Fruit fly (Drosophila melanogaster): ENCODE results near the gene gammaSnap2.

gammaSnap2 gene

DNA sequence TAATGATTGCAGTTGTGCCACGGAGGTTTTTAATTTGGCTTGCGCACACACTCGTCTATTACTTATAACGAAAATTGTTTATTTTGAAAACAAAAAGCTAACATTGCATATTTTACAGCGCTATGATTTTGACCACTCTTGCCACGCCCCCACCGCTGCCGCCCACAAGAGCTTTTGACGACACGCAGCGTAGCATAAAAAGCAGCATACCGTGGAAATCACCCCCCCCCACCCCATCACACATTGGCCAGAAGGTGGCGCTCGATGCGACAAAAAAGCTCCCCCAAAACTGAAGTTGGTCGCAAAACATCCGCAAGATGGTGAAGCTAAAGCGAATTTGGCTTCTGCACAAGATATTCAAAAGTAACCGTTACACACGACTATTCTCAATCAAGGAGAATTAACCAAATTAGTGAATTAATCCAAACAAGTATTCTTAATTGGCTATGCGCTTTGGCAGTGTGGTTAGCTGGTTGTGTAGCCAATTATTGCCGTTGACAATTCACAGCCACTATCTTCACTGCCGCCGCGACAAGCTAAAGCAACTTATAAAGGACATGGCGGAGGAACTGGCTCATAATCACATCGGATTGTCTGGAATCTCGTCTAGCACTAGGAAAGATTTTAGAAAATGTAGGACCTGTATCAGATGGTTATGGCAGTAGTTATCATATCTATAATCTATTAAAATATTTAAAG is 20.6 kb downstream of the gammaSnap2 start (continued):
- no peak for TF ChIP-seq pho (GFP tag; optimal IDR thresholded peaks at IDR 0.05)
- no peak for TF ChIP-seq Stat92E (GFP tag; optimal IDR thresholded peaks at IDR 0.05)
- TF ChIP-seq MESR4 (GFP tag; optimal IDR thresholded peaks at IDR 0.05), result no peak
- no peak for TF ChIP-seq Fer2 (tag; optimal IDR thresholded peaks at IDR 0.05)
- TF ChIP-seq CG5245 (GFP tag; optimal IDR thresholded peaks at IDR 0.05), result peak; percentile 5
- no peak for TF ChIP-seq tll (GFP tag; optimal IDR thresholded peaks at IDR 0.05)
- no peak for TF ChIP-seq CG34422 (GFP tag; IDR thresholded peaks at IDR 0.05)
- no peak for TF ChIP-seq CG33213 (GFP tag; optimal IDR thresholded peaks at IDR 0.05)
- TF ChIP-seq sqz (GFP tag; optimal IDR thresholded peaks at IDR 0.05), result no peak
- TF ChIP-seq fd96Cb (tag; optimal IDR thresholded peaks at IDR 0.05), result no peak
- peak; percentile 83 for TF ChIP-seq CG11456 (GFP tag; IDR thresholded peaks at IDR 0.05)
- no peak for TF ChIP-seq cg (GFP tag; optimal IDR thresholded peaks at IDR 0.05)
- peak; percentile 47 for TF ChIP-seq CG17359 (tag; optimal IDR thresholded peaks at IDR 0.05)
- TF ChIP-seq nau (GFP tag; optimal IDR thresholded peaks at IDR 0.05), result peak; percentile 18
- peak; percentile 56 for TF ChIP-seq sug (tag; optimal IDR thresholded peaks at IDR 0.05)
- no peak for TF ChIP-seq CG18011 (GFP tag; optimal IDR thresholded peaks at IDR 0.05)
- TF ChIP-seq CG18619 (GFP tag; optimal IDR thresholded peaks at IDR 0.05), result no peak
- no peak for TF ChIP-seq yki (optimal IDR thresholded peaks at IDR 0.05)
- peak; percentile 77; the same call in 2 of the 3 replicates for TF ChIP-seq Dbx (GFP tag; IDR thresholded peaks at IDR 0.05)
- TF ChIP-seq Dad (GFP tag; optimal IDR thresholded peaks at IDR 0.05), result no peak
- TF ChIP-seq Side (GFP tag; optimal IDR thresholded peaks at IDR 0.05), result peak; percentile 63
- no peak for TF ChIP-seq CG10267 (tag; optimal IDR thresholded peaks at IDR 0.05)
- TF ChIP-seq dati (GFP tag; IDR thresholded peaks at IDR 0.05), result no peak
- no peak for TF ChIP-seq CG15479 (GFP tag; optimal IDR thresholded peaks at IDR 0.05)
- TF ChIP-seq CG14860 (GFP tag; IDR thresholded peaks at IDR 0.05; ENCODE audit: partially characterized antibody), result no peak
- no peak for TF ChIP-seq CG6813 (GFP tag; optimal IDR thresholded peaks at IDR 0.05)
- no peak for TF ChIP-seq CG15601 (tag; optimal IDR thresholded peaks at IDR 0.05)
- TF ChIP-seq CG18764 (GFP tag; optimal IDR thresholded peaks at IDR 0.05), result no peak
- TF ChIP-seq CG10654 (GFP tag; optimal IDR thresholded peaks at IDR 0.05), result no peak
- no peak for TF ChIP-seq so (GFP tag; IDR thresholded peaks at IDR 0.05)
- TF ChIP-seq dmrt99B (tag; optimal IDR thresholded peaks at IDR 0.05), result peak; percentile 1
- TF ChIP-seq onecut (GFP tag; IDR thresholded peaks at IDR 0.05), result peak; percentile 32; the same call in 1 of the 2 replicates
- TF ChIP-seq CG6175 (GFP tag; IDR thresholded peaks at IDR 0.05), result 0 out of 3 replicates have a peak, but pooled peaks have one; percentile 26
- TF ChIP-seq CG8281 (tag; optimal IDR thresholded peaks at IDR 0.05), result no peak
- TF ChIP-seq CG12155 (GFP tag; optimal IDR thresholded peaks at IDR 0.05), result peak; percentile 27
- peak; percentile 59 for TF ChIP-seq Ptx1 (GFP tag; IDR thresholded peaks at IDR 0.05)
- peak; percentile 8 for TF ChIP-seq CG10209 (GFP tag; optimal IDR thresholded peaks at IDR 0.05)
- peak; percentile 6 for TF ChIP-seq CG10543 (GFP tag; optimal IDR thresholded peaks at IDR 0.05)
- TF ChIP-seq az2 (GFP tag; optimal IDR thresholded peaks at IDR 0.05), result no peak
- TF ChIP-seq Camta (GFP tag; optimal IDR thresholded peaks at IDR 0.05), result no peak
- no peak for TF ChIP-seq Elba2 (GFP tag; optimal IDR thresholded peaks at IDR 0.05)
- peak; percentile 52 for TF ChIP-seq Dip2 (GFP tag; IDR thresholded peaks at IDR 0.05)
- peak; percentile 18 for TF ChIP-seq CG30403 (GFP tag; optimal IDR thresholded peaks at IDR 0.05)
- TF ChIP-seq tap (tag; optimal IDR thresholded peaks at IDR 0.05), result no peak
- no peak for TF ChIP-seq CG13123 (GFP tag; optimal IDR thresholded peaks at IDR 0.05)

Measured in whole organism, embryonic.